Fruit fly (Drosophila melanogaster): ENCODE measurements around the gene CG13310.

DNA sequence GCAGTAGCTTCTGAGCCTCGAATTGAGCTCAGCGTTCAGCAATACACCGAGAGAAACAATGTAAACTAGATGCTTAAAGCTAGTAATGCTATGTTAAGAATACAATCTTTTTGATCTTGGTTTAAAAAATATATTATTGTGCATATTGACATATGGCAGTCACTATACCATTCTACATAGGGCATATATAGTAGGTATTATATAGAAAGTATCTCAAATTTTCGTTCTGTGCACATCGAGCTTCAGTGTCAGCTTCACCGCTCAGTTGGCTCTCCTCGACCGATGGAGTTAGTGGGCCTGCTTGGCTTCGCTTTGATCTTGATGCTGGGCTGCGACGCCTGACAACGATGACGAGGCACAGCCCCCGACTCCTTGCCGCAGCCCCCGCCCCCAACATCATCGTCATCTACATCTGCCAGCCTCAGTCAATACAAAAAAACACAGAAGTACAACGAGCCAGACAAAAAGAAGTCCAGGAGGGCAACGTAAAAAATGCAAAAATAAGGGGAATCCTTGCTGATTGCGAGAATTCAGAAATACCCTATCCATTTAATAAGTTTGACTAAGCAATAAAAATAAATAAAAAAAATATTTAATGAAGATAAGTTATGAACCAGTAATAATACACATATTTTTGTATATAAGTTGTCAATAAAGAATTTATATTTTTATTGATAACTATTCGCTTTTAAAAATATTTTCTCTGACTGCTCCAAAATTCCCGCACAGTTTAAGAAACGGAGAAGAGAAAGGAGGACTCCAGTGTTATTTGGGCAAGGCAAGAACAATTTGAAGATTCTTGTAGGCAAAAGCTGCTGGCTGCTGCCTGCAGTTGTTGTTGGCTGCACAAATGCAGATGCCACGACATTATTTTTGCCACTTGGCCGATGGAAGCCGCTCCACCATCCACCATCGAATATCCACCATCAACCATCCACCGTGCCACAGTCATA, 21.7 kb upstream of the CG13310 start:
- TF ChIP-seq rgr (GFP tag; optimal IDR thresholded peaks at IDR 0.05) (peak; percentile 89), Hnf4 (GFP tag; optimal IDR thresholded peaks at IDR 0.05) (peak; percentile 88), Myc (optimal IDR thresholded peaks at IDR 0.05) (no peak), psq (GFP tag; optimal IDR thresholded peaks at IDR 0.05) (peak; percentile 67), jim (GFP tag; optimal IDR thresholded peaks at IDR 0.05) (no peak), sv (GFP tag; optimal IDR thresholded peaks at IDR 0.05) (no peak), CrebA (GFP tag; optimal IDR thresholded peaks at IDR 0.05; ENCODE audit: borderline replicate concordance) (peak; percentile 12), tai (GFP tag; optimal IDR thresholded peaks at IDR 0.05) (peak; percentile 65), usp (GFP tag; optimal IDR thresholded peaks at IDR 0.05) (no peak), Sp1 (GFP tag; optimal IDR thresholded peaks at IDR 0.05) (peak; percentile 82)
